Worm (Caenorhabditis elegans): ENCODE measurements around the gene pqn-13.
"Not testable (repeated sequence)": the region's sequence is repeated elsewhere in the genome, so short reads cannot be mapped to it uniquely, and the experiment has no call there.

The pqn-13 gene

ce11 chrV:5672270-5672669, 3.6 kb downstream of the pqn-13 start:
- TF ChIP-seq ZK546.5 (tag; optimal IDR thresholded peaks at IDR 0.05) = no peak

ce11 chrV:5668968-5669367, 6.9 kb downstream of the pqn-13 start:
- no peak for TF ChIP-seq ZK546.5 (tag; optimal IDR thresholded peaks at IDR 0.05)
- TF ChIP-seq R02D3.7 (tag; optimal IDR thresholded peaks at IDR 0.05) = no peak
- TF ChIP-seq nhr-28 (tag; optimal IDR thresholded peaks at IDR 0.05) = no peak
- TF ChIP-seq nhr-67 (tag; optimal IDR thresholded peaks at IDR 0.05) = no peak
- TF ChIP-seq egl-27 (tag; optimal IDR thresholded peaks at IDR 0.05) = no peak
- TF ChIP-seq mml-1 (tag; optimal IDR thresholded peaks at IDR 0.05) = no peak

ce11 chrV:5667337-5667736, 8.6 kb downstream of the pqn-13 start:
- TF ChIP-seq ztf-4 (tag; optimal IDR thresholded peaks at IDR 0.05) (no peak), eor-1 (tag; optimal IDR thresholded peaks at IDR 0.05) (no peak), elt-2 (tag; optimal IDR thresholded peaks at IDR 0.05) (peak; percentile 6), nhr-43 (tag; optimal IDR thresholded peaks at IDR 0.05; ENCODE audit: poor library complexity, severe bottlenecking) (peak; percentile 86), nhr-237 (tag; optimal IDR thresholded peaks at IDR 0.05) (no peak), nhr-77 (tag; optimal IDR thresholded peaks at IDR 0.05) (peak; percentile 64), tbx-2 (tag; optimal IDR thresholded peaks at IDR 0.05) (peak; percentile 31), nhr-23 (tag; optimal IDR thresholded peaks at IDR 0.05) (peak; percentile 36), hmg-11 (tag; optimal IDR thresholded peaks at IDR 0.05) (no peak), skn-1 (tag; optimal IDR thresholded peaks at IDR 0.05) (no peak), lsy-12 (tag; optimal IDR thresholded peaks at IDR 0.05) (peak; percentile 71)

ce11 chrV:5666036-5666729, 9.7 kb downstream of the pqn-13 start, which contains the start of gene C14C11.7:
C14C11.7 (minus strand) TSS chrV:5666086.
- TF ChIP-seq elt-1 (tag; optimal IDR thresholded peaks at IDR 0.05) = no peak
- TF ChIP-seq fkh-2 (tag; optimal IDR thresholded peaks at IDR 0.05) = no peak
- no peak for TF ChIP-seq unc-39 (tag; optimal IDR thresholded peaks at IDR 0.05)
- TF ChIP-seq nhr-43 (tag; optimal IDR thresholded peaks at IDR 0.05; ENCODE audit: poor library complexity, severe bottlenecking) = no peak
- TF ChIP-seq nhr-28 (tag; optimal IDR thresholded peaks at IDR 0.05) = no peak
- TF ChIP-seq nhr-76 (tag; optimal IDR thresholded peaks at IDR 0.05) = no peak
- TF ChIP-seq R02D3.7 (tag; optimal IDR thresholded peaks at IDR 0.05) = no peak
- no peak for TF ChIP-seq lin-39 (tag; optimal IDR thresholded peaks at IDR 0.05)
- TF ChIP-seq ZK546.5 (tag; optimal IDR thresholded peaks at IDR 0.05) = no peak

ce11 chrV:5663317-5663716, 12.6 kb downstream of the pqn-13 start, which contains the start of gene C14C11.1:
C14C11.1 (plus strand) TSS chrV:5663617.
- TF ChIP-seq fos-1, tbx-2, elt-1 (tag; optimal IDR thresholded peaks at IDR 0.05): not testable (repeated sequence)

- no peak for TF ChIP-seq egl-5 (tag; optimal IDR thresholded peaks at IDR 0.05)
- no peak for TF ChIP-seq elt-1 (tag; optimal IDR thresholded peaks at IDR 0.05)
- TF ChIP-seq nhr-43 (tag; optimal IDR thresholded peaks at IDR 0.05; ENCODE audit: poor library complexity, severe bottlenecking) = no peak
- TF ChIP-seq pha-4 (tag; optimal IDR thresholded peaks at IDR 0.05) = no peak
- TF ChIP-seq nfya-1 (tag; optimal IDR thresholded peaks at IDR 0.05; ENCODE audit: insufficient read depth) = no peak
- TF ChIP-seq nhr-76 (tag; optimal IDR thresholded peaks at IDR 0.05) = no peak
- no peak for TF ChIP-seq skn-1 (tag; optimal IDR thresholded peaks at IDR 0.05)
- no peak for TF ChIP-seq ceh-28 (tag; optimal IDR thresholded peaks at IDR 0.05)
These were observed 15.2 kb downstream of the pqn-13 start, which contains the start of the genes mut-14 and C14C11.2 for ce11 chrV:5660604-5661209. mut-14 (minus strand) TSS chrV:5660704. C14C11.2 (plus strand) TSS chrV:5661159.

ce11 chrV:5653990-5654499, 21.9 kb downstream of the pqn-13 start, which contains the start of gene hex-2:
hex-2 (plus strand) TSS chrV:5654449.
- TF ChIP-seq nhr-77 (tag; optimal IDR thresholded peaks at IDR 0.05) = no peak
- TF ChIP-seq pqm-1 (tag; optimal IDR thresholded peaks at IDR 0.05) = peak; percentile 56
- peak; percentile 45 for TF ChIP-seq elt-2 (tag; optimal IDR thresholded peaks at IDR 0.05)
- TF ChIP-seq mml-1 (tag; optimal IDR thresholded peaks at IDR 0.05) = no peak
- peak; percentile 13 for TF ChIP-seq pha-4 (tag; optimal IDR thresholded peaks at IDR 0.05)

All from whole organism, L3 larva.